Worm (Caenorhabditis elegans) whole organism, L2 larva: Measurements from ENCODE around the gene ugt-1.

ENCODE experiments used
- mdl-1 ChIP-seq, 2 experiments: fragments of 150-350 bp in 1 of 2; sonication (generic microtip) in 1 of 2; optimal IDR thresholded peaks; 2 replicates each; lab custom pipeline; 2017; ENCODE audit warnings: missing biosample characterization in 2 of 2, missing genetic modification characterization in 2 of 2
- nhr-6 ChIP-seq: fragments of 150-350 bp; optimal IDR thresholded peaks from 2 replicates; lab custom pipeline; 2014; ENCODE audit warnings: missing biosample characterization, missing genetic modification characterization
- sma-3 ChIP-seq: sonication (generic microtip); optimal IDR thresholded peaks from 2 replicates; lab custom pipeline; 2016; ENCODE audit warnings: missing genetic modification reagents, missing genetic modification characterization, missing compliant biosample characterization

- TF ChIP-seq sma-3 (peak; percentile 81), mdl-1 (tag; optimal IDR thresholded peaks at IDR 0.05; lab: Kevin White, UChicago) (no peak), nhr-6 (tag; lab: Kevin White, UChicago) (peak; percentile 59)
Observed at ce11 chrV:10352928-10353427, 42.5 kb upstream of the ugt-1 start, which contains the start of gene nol-56.
